Fruit fly (Drosophila melanogaster) whole organism, adult: ENCODE measurements around the gene Yp2.

ENCODE experiments used
- CG11617 ChIP-seq: fragments of 200-800 bp; sonication (Bioruptor generic); optimal IDR thresholded peaks from 2 replicates; lab custom pipeline; 2017; ENCODE audit warnings: mild to moderate bottlenecking, missing biosample characterization, missing genetic modification reagents, missing genetic modification characterization
- CG12768 ChIP-seq: fragments of 200-800 bp; sonication (Bioruptor generic); optimal IDR thresholded peaks from 2 replicates; lab custom pipeline; 2017; ENCODE audit warnings: missing biosample characterization, missing genetic modification characterization, mild to moderate bottlenecking, moderate library complexity, missing genetic modification reagents
- CG14711 ChIP-seq: fragments of 200-800 bp; sonication (Bioruptor generic); optimal IDR thresholded peaks from 2 replicates; lab custom pipeline; 2018; ENCODE audit warnings: missing biosample characterization, mild to moderate bottlenecking, missing genetic modification characterization, moderate library complexity
- CG1620 ChIP-seq: fragments of 200-800 bp; sonication (Bioruptor generic); optimal IDR thresholded peaks from 2 replicates; lab custom pipeline; 2016; ENCODE audit warnings: missing biosample characterization, missing genetic modification characterization
- CG33017 ChIP-seq: fragments of 200-800 bp; sonication (Bioruptor generic); optimal IDR thresholded peaks from 2 replicates; lab custom pipeline; 2018; ENCODE audit warnings: missing biosample characterization, mild to moderate bottlenecking, missing genetic modification characterization, moderate library complexity
- CG5204 ChIP-seq: fragments of 200-800 bp; sonication (Bioruptor generic); optimal IDR thresholded peaks from 2 replicates; lab custom pipeline; 2016; ENCODE audit warnings: missing biosample characterization, missing genetic modification characterization
- CG7045 ChIP-seq: fragments of 200-800 bp; sonication (Bioruptor generic); optimal IDR thresholded peaks from 2 replicates; lab custom pipeline; 2017; ENCODE audit warnings: missing biosample characterization, mild to moderate bottlenecking, missing genetic modification characterization
- CG7101 ChIP-seq: fragments of 200-800 bp; sonication (Bioruptor generic); optimal IDR thresholded peaks from 2 replicates; lab custom pipeline; 2018; ENCODE audit warnings: missing biosample characterization, mild to moderate bottlenecking, missing genetic modification characterization, moderate library complexity
- Clk ChIP-seq: fragments of 200-800 bp; sonication (Bioruptor generic); optimal IDR thresholded peaks from 2 replicates; lab custom pipeline; 2017; ENCODE audit warnings: missing biosample characterization, missing genetic modification characterization
- Crg-1 ChIP-seq: fragments of 200-800 bp; sonication (Bioruptor generic); optimal IDR thresholded peaks from 2 replicates; lab custom pipeline; 2016; ENCODE audit warnings: missing biosample characterization, missing genetic modification characterization
- Hr96 ChIP-seq: fragments of 200-800 bp; sonication (Bioruptor generic); optimal IDR thresholded peaks from 2 replicates; lab custom pipeline; 2016; ENCODE audit warnings: missing biosample characterization, missing genetic modification characterization
- Mnt ChIP-seq: fragments of 200-800 bp; sonication (Bioruptor generic); optimal IDR thresholded peaks from 2 replicates; lab custom pipeline; 2016; ENCODE audit warnings: missing biosample characterization, mild to moderate bottlenecking, missing genetic modification characterization
- bab1 ChIP-seq: fragments of 200-800 bp; sonication (Bioruptor generic); optimal IDR thresholded peaks from 3 replicates; lab custom pipeline; 2019; ENCODE audit warnings: missing biosample characterization, mild to moderate bottlenecking, missing genetic modification characterization, moderate library complexity
- cic ChIP-seq: fragments of 200-800 bp; sonication (Bioruptor generic); optimal IDR thresholded peaks from 2 replicates; lab custom pipeline; 2017; ENCODE audit warnings: missing biosample characterization, mild to moderate bottlenecking, missing genetic modification characterization, moderate library complexity
- cnc ChIP-seq, 2 experiments: fragments of >200 bp; optimal IDR thresholded peaks; 2 replicates each; lab custom pipeline; 2017
- kay ChIP-seq: fragments of 200-800 bp; sonication (Bioruptor generic); peaks from one replicate; lab custom pipeline; 2016; ENCODE audit warnings: missing biosample characterization, missing genetic modification characterization, borderline replicate concordance
- ovo ChIP-seq: fragments of 200-800 bp; sonication (Bioruptor generic); optimal IDR thresholded peaks from 2 replicates; lab custom pipeline; 2016; ENCODE audit warnings: missing biosample characterization, missing genetic modification characterization
- pad ChIP-seq: fragments of 200-800 bp; sonication (Bioruptor generic); optimal IDR thresholded peaks from 3 replicates; lab custom pipeline; 2017; ENCODE audit warnings: missing biosample characterization, missing genetic modification characterization, mild to moderate bottlenecking, moderate library complexity, missing genetic modification reagents
- tj ChIP-seq: fragments of 200-800 bp; sonication (Bioruptor generic); optimal IDR thresholded peaks from 3 replicates; lab custom pipeline; 2017; ENCODE audit warnings: missing biosample characterization, mild to moderate bottlenecking, missing genetic modification characterization, moderate library complexity
- toe ChIP-seq: fragments of 200-800 bp; sonication (Bioruptor generic); optimal IDR thresholded peaks from 2 replicates; lab custom pipeline; 2016; ENCODE audit warnings: missing biosample characterization, missing genetic modification characterization

Yp2 gene

DNA sequence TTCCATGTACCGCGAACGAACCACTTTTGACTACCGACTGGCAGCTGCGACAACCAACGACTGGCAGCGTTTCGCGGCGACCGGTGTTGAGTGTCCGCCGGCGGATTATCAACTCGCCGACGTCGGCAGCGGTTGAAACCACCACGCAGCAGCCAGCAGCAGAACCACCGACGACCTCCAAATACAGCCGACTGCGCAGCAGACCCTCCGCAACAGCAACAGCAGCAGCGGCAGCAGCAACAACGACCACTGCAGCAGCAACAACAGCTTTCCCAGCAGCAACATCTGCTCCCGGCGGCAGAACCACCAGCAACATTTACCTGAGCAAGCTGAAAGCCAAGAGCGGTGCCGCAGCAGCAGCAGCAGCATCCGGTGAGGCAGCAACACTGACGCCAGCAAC, 4.5 kb downstream of the Yp2 start:
- TF ChIP-seq CG1620 = no peak
- TF ChIP-seq CG11617 (GFP tag; lab: Kevin White, UChicago) = no peak
- no peak for TF ChIP-seq CG7045 (GFP tag; lab: Kevin White, UChicago)
- TF ChIP-seq Mnt (GFP tag; lab: Kevin White, UChicago) = no peak

DNA sequence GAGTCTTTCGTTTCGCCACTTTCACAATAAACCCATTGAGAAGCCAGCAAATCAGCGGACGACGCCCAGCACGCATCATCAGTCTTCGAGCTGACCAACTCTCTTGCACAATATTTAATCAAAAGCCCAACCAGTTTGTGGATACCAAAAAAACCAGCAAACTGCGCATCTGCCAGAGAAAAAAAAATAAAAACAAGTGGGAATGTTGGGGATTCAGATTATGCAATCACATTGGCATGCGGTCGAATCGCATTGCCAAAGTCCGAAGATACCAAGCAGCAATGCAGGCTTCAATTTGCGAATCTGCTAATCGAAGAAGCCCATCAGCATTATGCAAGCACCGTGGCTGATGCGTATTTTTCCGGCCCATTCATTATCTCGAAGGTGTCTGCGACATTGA, 5.7 kb downstream of the Yp2 start:
- no peak for TF ChIP-seq bab1 (GFP tag; lab: Kevin White, UChicago)
- no peak for TF ChIP-seq Crg-1 (GFP tag; lab: Kevin White, UChicago)
- no peak for TF ChIP-seq kay (GFP tag; lab: Kevin White, UChicago)
- TF ChIP-seq Clk (GFP tag; lab: Kevin White, UChicago) = no peak
- TF ChIP-seq Mnt (GFP tag; lab: Kevin White, UChicago) = no peak
- no peak for TF ChIP-seq CG5204 (GFP tag; lab: Kevin White, UChicago)
- no peak for TF ChIP-seq cnc (optimal IDR thresholded peaks at IDR 0.05; lab: Kevin White, UChicago)
- no peak for TF ChIP-seq CG7045 (GFP tag; lab: Kevin White, UChicago)
- no peak for TF ChIP-seq tj (GFP tag; lab: Kevin White, UChicago)
- TF ChIP-seq pad (GFP tag; lab: Kevin White, UChicago) = no peak
- TF ChIP-seq ovo (GFP tag; lab: Kevin White, UChicago) = no peak

DNA sequence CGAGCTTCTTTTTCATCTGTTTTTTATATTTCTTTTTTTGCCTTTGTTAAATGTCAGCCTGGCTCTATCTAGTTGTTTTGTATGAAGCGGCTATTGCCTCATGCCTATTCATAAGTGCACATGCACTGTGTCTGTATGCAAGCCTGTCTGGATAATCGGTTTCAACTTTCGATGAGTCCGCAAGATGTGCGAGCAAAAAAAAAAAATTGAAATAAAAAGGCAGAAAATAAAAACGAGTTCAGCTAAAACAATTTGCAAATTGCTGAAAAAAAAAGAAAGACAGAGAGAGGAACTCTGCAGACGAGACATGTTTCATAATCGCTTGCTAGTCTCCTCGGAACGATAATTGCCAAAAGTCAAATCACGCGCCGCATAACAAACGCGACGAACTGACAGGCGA, 6.7 kb downstream of the Yp2 start:
- TF ChIP-seq CG7045 (GFP tag; lab: Kevin White, UChicago) = no peak
- TF ChIP-seq tj (GFP tag; lab: Kevin White, UChicago) = peak; percentile 98
- TF ChIP-seq ovo (GFP tag; lab: Kevin White, UChicago) = no peak
- no peak for TF ChIP-seq CG11617 (GFP tag; lab: Kevin White, UChicago)
- no peak for TF ChIP-seq toe (GFP tag; lab: Kevin White, UChicago)
- no peak for TF ChIP-seq Clk (GFP tag; lab: Kevin White, UChicago)

DNA sequence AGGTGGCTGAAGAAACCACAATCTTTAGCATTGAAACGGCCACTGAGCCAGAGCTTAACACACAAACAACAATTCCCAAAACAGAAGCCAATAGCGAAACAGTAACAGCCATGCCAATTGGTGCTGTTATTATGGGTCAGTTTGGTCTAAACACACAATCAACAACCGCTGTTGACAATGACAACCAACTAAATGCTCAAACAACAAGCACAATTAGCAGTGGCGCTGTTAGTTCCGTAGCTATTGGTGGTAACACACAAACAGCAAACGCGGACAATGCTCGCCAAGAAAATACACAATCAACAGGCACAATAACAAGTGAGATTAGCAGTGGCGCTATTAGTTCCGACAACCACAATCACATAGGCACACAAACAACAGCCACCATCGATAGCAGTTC, 8.6 kb downstream of the Yp2 start:
- TF ChIP-seq kay (GFP tag; lab: Kevin White, UChicago) (no peak), CG11617 (GFP tag; lab: Kevin White, UChicago) (no peak), cnc (optimal IDR thresholded peaks at IDR 0.05; lab: Kevin White, UChicago) (no peak), Mnt (GFP tag; lab: Kevin White, UChicago) (no peak)

DNA sequence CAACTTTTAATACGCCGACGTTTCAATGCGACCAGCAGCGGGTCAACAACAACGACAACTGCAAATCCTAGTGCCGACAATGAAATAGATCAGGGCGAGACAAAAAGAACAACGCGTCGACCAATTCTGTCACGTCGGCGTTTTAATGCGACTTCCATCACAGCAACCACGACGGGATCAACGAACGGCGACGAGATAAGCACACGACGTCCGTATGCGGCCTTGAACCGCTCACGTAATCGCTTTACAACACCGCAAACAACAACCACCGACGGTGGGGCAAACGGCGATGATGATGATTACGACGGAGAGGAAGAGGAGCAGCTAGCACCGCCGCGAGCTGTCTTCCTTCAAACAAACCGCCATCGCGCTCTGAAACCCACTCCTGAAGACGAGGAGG, 12.9 kb downstream of the Yp2 start:
- TF ChIP-seq tj (GFP tag; lab: Kevin White, UChicago) = peak; percentile 63
- TF ChIP-seq cic (GFP tag; lab: Kevin White, UChicago) = no peak

DNA sequence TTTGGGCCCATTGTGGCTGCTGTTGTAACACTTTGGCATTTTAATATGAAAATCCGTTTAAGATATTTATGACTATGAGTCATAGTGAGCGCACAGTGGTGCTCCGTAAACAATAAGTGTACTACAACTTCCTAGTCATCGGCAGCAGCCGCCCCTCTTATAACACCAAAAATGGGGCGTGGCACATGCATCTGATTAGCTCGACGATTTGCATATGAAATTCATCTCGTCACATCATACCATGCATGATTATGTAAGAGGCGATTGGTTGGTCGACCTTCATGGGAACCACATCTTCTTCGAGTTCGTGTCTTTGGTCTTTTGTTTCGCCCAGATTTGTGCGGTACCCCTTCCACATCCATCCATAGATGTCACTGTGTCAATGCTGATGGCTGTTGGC, 22.7 kb downstream of the Yp2 start:
- TF ChIP-seq CG5204 (GFP tag; lab: Kevin White, UChicago) (no peak), CG11617 (GFP tag; lab: Kevin White, UChicago) (no peak), CG14711 (no peak), cnc (optimal IDR thresholded peaks at IDR 0.05; lab: Kevin White, UChicago) (no peak), Hr96 (no peak), Clk (GFP tag; lab: Kevin White, UChicago) (no peak), CG12768 (GFP tag; lab: Kevin White, UChicago) (no peak), CG1620 (no peak), cic (GFP tag; lab: Kevin White, UChicago) (no peak), tj (GFP tag; lab: Kevin White, UChicago) (no peak), toe (GFP tag; lab: Kevin White, UChicago) (no peak), CG7101 (tag; lab: Kevin White, UChicago) (no peak), bab1 (GFP tag; lab: Kevin White, UChicago) (no peak), Crg-1 (GFP tag; lab: Kevin White, UChicago) (no peak), CG7045 (GFP tag; lab: Kevin White, UChicago) (no peak)

DNA sequence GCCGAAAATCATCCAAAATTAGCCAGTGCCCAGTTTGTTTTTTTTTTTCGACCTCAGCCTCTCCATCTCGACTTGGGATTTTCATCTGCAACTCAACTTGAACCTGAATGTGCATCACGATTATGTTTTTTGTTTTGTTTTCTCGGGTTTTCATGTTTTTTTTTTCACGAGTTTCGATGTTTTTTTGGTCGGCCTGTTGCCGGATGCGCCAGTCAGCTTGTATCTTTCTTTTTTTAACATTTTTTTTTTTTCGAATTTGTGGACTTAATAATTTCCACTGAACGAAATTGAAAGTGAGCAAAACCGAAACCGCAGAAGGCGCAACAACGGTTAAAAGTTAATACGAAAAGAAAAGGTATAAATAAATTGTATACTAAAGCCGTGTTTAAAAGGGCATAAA, 30.6 kb downstream of the Yp2 start:
- TF ChIP-seq cnc (optimal IDR thresholded peaks at IDR 0.05; lab: Kevin White, UChicago) (no peak), cic (GFP tag; lab: Kevin White, UChicago) (no peak), ovo (GFP tag; lab: Kevin White, UChicago) (no peak), CG11617 (GFP tag; lab: Kevin White, UChicago) (no peak), CG7101 (tag; lab: Kevin White, UChicago) (no peak), Clk (GFP tag; lab: Kevin White, UChicago) (no peak)

DNA sequence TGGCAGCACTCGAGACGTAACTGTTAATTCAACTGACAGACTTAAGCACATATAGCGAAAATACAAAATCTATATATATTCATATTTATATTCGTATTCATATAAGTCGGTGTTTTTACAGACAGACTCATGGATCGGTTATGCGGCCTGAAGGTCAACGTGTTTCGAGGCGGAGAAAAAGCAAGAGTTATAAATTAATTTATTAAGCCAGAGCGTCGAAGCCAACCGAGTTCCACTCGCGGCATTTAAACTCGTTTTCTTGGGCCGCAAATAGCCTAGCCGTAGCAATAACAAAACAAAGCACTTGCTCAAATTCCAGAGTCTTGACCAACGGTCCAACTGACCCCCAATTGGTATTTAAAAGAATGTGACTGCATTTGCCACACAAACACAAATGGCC, 31.6 kb downstream of the Yp2 start:
- no peak for TF ChIP-seq CG7101 (tag; lab: Kevin White, UChicago)
- TF ChIP-seq cnc (optimal IDR thresholded peaks at IDR 0.05; lab: Kevin White, UChicago) = no peak
- no peak for TF ChIP-seq CG11617 (GFP tag; lab: Kevin White, UChicago)
- no peak for TF ChIP-seq CG33017
- no peak for TF ChIP-seq Hr96
- TF ChIP-seq pad (GFP tag; lab: Kevin White, UChicago) = no peak
- no peak for TF ChIP-seq Crg-1 (GFP tag; lab: Kevin White, UChicago)
- no peak for TF ChIP-seq Clk (GFP tag; lab: Kevin White, UChicago)
- no peak for TF ChIP-seq cic (GFP tag; lab: Kevin White, UChicago)
- no peak for TF ChIP-seq CG7045 (GFP tag; lab: Kevin White, UChicago)
- no peak for TF ChIP-seq tj (GFP tag; lab: Kevin White, UChicago)
